Fruit fly (Drosophila melanogaster): ENCODE results near the gene CG11756.

Gene CG11756

DNA sequence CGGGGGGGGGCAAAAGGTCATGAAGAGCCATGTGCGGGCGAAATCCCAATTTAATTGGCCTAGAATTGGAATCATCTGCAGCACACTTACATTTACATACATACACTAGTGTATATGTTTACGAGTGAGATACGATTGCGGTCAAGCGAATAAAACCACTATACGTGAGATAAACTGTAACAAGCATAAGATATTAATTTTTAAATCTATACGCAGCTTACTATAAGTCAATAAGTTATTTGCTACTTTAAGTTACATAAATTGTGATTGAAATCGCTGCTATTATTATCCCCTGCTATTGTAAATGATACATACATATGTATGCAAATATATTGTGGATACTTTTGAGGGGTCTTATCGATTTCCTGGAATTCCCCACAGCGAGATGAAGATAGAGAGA, 31.2 kb downstream of the CG11756 start (continued):
- TF ChIP-seq sr (GFP tag; IDR thresholded peaks at IDR 0.05) (peak; percentile 16; the same call in 1 of the 3 replicates), Sry-β (GFP tag; optimal IDR thresholded peaks at IDR 0.05) (no peak), Stat92E (GFP tag; optimal IDR thresholded peaks at IDR 0.05) (no peak), CG7928 (GFP tag; optimal IDR thresholded peaks at IDR 0.05) (no peak), CG33557 (GFP tag; optimal IDR thresholded peaks at IDR 0.05) (no peak), CG4424 (GFP tag; optimal IDR thresholded peaks at IDR 0.05) (no peak), Med (GFP tag) (peak; percentile 80), Mad (GFP tag; optimal IDR thresholded peaks at IDR 0.05) (no peak), CG6854 (GFP tag; optimal IDR thresholded peaks at IDR 0.05) (no peak), prd (optimal IDR thresholded peaks at IDR 0.05) (no peak), prd (GFP tag; IDR thresholded peaks at IDR 0.05) (peak; percentile 55), lbe (GFP tag; optimal IDR thresholded peaks at IDR 0.05) (no peak), CG15601 (tag; optimal IDR thresholded peaks at IDR 0.05) (no peak), CG13287 (GFP tag; IDR thresholded peaks at IDR 0.05; ENCODE audit: partially characterized antibody) (no peak), CG15514 (GFP tag; optimal IDR thresholded peaks at IDR 0.05) (no peak), CG3163 (GFP tag; optimal IDR thresholded peaks at IDR 0.05) (no peak), CG17568 (GFP tag; optimal IDR thresholded peaks at IDR 0.05) (no peak), chm (GFP tag; IDR thresholded peaks at IDR 0.05) (peak; percentile 33; the same call in 1 of the 2 replicates), Kr (GFP tag; optimal IDR thresholded peaks at IDR 0.05) (no peak), pzg (GFP tag; optimal IDR thresholded peaks at IDR 0.05) (no peak), Deaf1 (tag; optimal IDR thresholded peaks at IDR 0.05) (no peak), her (GFP tag; optimal IDR thresholded peaks at IDR 0.05) (no peak), CG14710 (tag; optimal IDR thresholded peaks at IDR 0.05) (no peak), CG9437 (GFP tag; optimal IDR thresholded peaks at IDR 0.05) (no peak), E2f1 (GFP tag; IDR thresholded peaks at IDR 0.05) (peak; percentile 45), CG8765 (GFP tag; IDR thresholded peaks at IDR 0.05) (no peak), Ets65A (GFP tag) (peak; percentile 47), CG11093 (GFP tag; IDR thresholded peaks at IDR 0.05) (no peak), Gug (GFP tag; IDR thresholded peaks at IDR 0.05) (no peak), dati (GFP tag; IDR thresholded peaks at IDR 0.05) (no peak), CG13296 (GFP tag; optimal IDR thresholded peaks at IDR 0.05) (peak; percentile 51), CG4404 (GFP tag; IDR thresholded peaks at IDR 0.05) (no peak), pita (GFP tag; optimal IDR thresholded peaks at IDR 0.05) (no peak), Hr3 (GFP tag; optimal IDR thresholded peaks at IDR 0.05) (no peak), sens (GFP tag) (peak; percentile 54), org-1 (GFP tag; optimal IDR thresholded peaks at IDR 0.05) (peak; percentile 25), scrt (GFP tag; optimal IDR thresholded peaks at IDR 0.05) (peak; percentile 39), run (tag; optimal IDR thresholded peaks at IDR 0.05) (no peak), Dll (GFP tag; IDR thresholded peaks at IDR 0.05; ENCODE audit: partially characterized antibody) (no peak), fd64A (GFP tag; optimal IDR thresholded peaks at IDR 0.05) (no peak), shn (GFP tag; optimal IDR thresholded peaks at IDR 0.05) (no peak), CG9727 (GFP tag; optimal IDR thresholded peaks at IDR 0.05) (peak; percentile 3), CG16779 (GFP tag; IDR thresholded peaks at IDR 0.05) (no peak), sens-2 (GFP tag; IDR thresholded peaks at IDR 0.05) (0 out of 2 replicates have a peak, but pooled peaks have one; percentile 15), CG13775 (GFP tag; optimal IDR thresholded peaks at IDR 0.05) (no peak), sna (GFP tag; IDR thresholded peaks at IDR 0.05; ENCODE audit: partially characterized antibody) (no peak), unc-4 (GFP tag; IDR thresholded peaks at IDR 0.05; ENCODE audit: partially characterized antibody) (no peak), Elba2 (GFP tag; optimal IDR thresholded peaks at IDR 0.05) (no peak), CG11085 (GFP tag; IDR thresholded peaks at IDR 0.05) (no peak), CG15479 (GFP tag; optimal IDR thresholded peaks at IDR 0.05) (no peak), CG7786 (GFP tag; optimal IDR thresholded peaks at IDR 0.05) (no peak), grn (GFP tag; optimal IDR thresholded peaks at IDR 0.05) (no peak)
